Worm (Caenorhabditis elegans) whole organism, L4 larva: ENCODE results near the gene F53A9.6.

ENCODE experiments used
- D1046.2 ChIP-seq: fragments of 200-800 bp; sonication (Bioruptor generic); IDR thresholded peaks from 2 replicates; pipeline ENCODE4 v1.3.6; 2022; ENCODE audit warnings: missing genetic modification characterization, missing compliant biosample characterization
- F26F4.8 ChIP-seq: fragments of 200-800 bp; sonication (Bioruptor generic); conservative IDR thresholded peaks from 2 replicates; pipeline ENCODE4 v1.3.6; 2022; ENCODE audit warnings: missing genetic modification characterization, missing compliant biosample characterization
- F37D6.2 ChIP-seq: sonication (generic microtip); optimal IDR thresholded peaks from 2 replicates; lab custom pipeline; 2016; ENCODE audit warnings: mild to moderate bottlenecking, missing genetic modification characterization, missing compliant biosample characterization
- F44E2.7 ChIP-seq: fragments of 200-800 bp; sonication (Bioruptor generic); IDR thresholded peaks from 2 replicates; pipeline ENCODE4 v2.1.2; 2022; ENCODE audit warnings: missing genetic modification characterization, missing compliant biosample characterization
- T20F7.1 ChIP-seq: fragments of 200-800 bp; sonication (Bioruptor generic); optimal IDR thresholded peaks from 2 replicates; lab custom pipeline; 2018; ENCODE audit warnings: mild to moderate bottlenecking, missing genetic modification characterization, missing compliant biosample characterization
- Y105C5A.15 ChIP-seq: fragments of 200-800 bp; sonication (Bioruptor generic); IDR thresholded peaks from 2 replicates; pipeline ENCODE4 v1.3.6; 2022; ENCODE audit warnings: missing genetic modification characterization, missing compliant biosample characterization
- Y48G9A.11 ChIP-seq: fragments of 200-800 bp; sonication (Bioruptor generic); IDR thresholded peaks from 2 replicates; pipeline ENCODE4 v1.3.6; 2022; ENCODE audit warnings: missing genetic modification reagents, missing genetic modification characterization, missing compliant biosample characterization
- Y75B8A.6 ChIP-seq: fragments of 200-800 bp; sonication (Bioruptor generic); IDR thresholded peaks from 2 replicates; pipeline ENCODE4 v1.3.6; 2022; ENCODE audit warnings: missing genetic modification reagents, missing genetic modification characterization, missing compliant biosample characterization
- ZK546.5 ChIP-seq, 2 experiments: sonication (generic microtip); optimal IDR thresholded peaks; 2 replicates each; lab custom pipeline; 2017; ENCODE audit warnings: missing biosample characterization in 2 of 2, missing genetic modification characterization in 2 of 2
- aha-1 ChIP-seq: fragments of 150-350 bp; peaks from one replicate; lab custom pipeline; 2014; ENCODE audit warnings: missing biosample characterization, missing genetic modification characterization
- aly-2 ChIP-seq: sonication (generic microtip); optimal IDR thresholded peaks from 2 replicates; lab custom pipeline; 2018; ENCODE audit warnings: missing biosample characterization, missing genetic modification characterization
- ceh-20 ChIP-seq: fragments of 200-800 bp; sonication (Bioruptor generic); IDR thresholded peaks from 2 replicates; pipeline ENCODE4 v1.3.6; 2022; ENCODE audit warnings: missing genetic modification reagents, missing genetic modification characterization, missing compliant biosample characterization
- ceh-32 ChIP-seq: sonication (generic microtip); optimal IDR thresholded peaks from 2 replicates; lab custom pipeline; 2016; ENCODE audit warnings: mild to moderate bottlenecking, missing genetic modification characterization, missing compliant biosample characterization; ENCODE audit not compliant: poor library complexity
- ceh-82 ChIP-seq: sonication (generic microtip); optimal IDR thresholded peaks from 2 replicates; lab custom pipeline; 2017; ENCODE audit warnings: missing biosample characterization, missing genetic modification characterization
- ces-1 ChIP-seq: fragments of 150-350 bp; sonication (generic microtip); optimal IDR thresholded peaks from 4 replicates; lab custom pipeline; 2014; ENCODE audit warnings: missing biosample characterization, missing genetic modification reagents, missing genetic modification characterization
- daf-12 ChIP-seq: fragments of 150-350 bp; optimal IDR thresholded peaks from 2 replicates; lab custom pipeline; 2014; ENCODE audit warnings: missing biosample characterization, missing genetic modification reagents, missing genetic modification characterization
- daf-16 ChIP-seq, 3 experiments: sonication (generic microtip); optimal IDR thresholded peaks; 2 replicates each; lab custom pipeline; 2016 to 2017; ENCODE audit warnings: missing genetic modification characterization in 3 of 3, missing genetic modification reagents in 3 of 3, mild to moderate bottlenecking in 2 of 3, missing compliant biosample characterization in 2 of 3, missing biosample characterization in 1 of 3, moderate library complexity in 1 of 3
- dve-1 ChIP-seq: sonication (generic microtip); optimal IDR thresholded peaks from 2 replicates; lab custom pipeline; 2017; ENCODE audit warnings: antibody characterized with exemption, mild to moderate bottlenecking, missing genetic modification characterization, missing compliant biosample characterization; ENCODE audit not compliant: insufficient read depth
- fos-1 ChIP-seq: fragments of 150-350 bp; optimal IDR thresholded peaks from 2 replicates; lab custom pipeline; 2014; ENCODE audit warnings: missing biosample characterization, missing genetic modification characterization
- gei-8 ChIP-seq: fragments of 200-800 bp; sonication (Bioruptor generic); optimal IDR thresholded peaks from 2 replicates; lab custom pipeline; 2018; ENCODE audit warnings: mild to moderate bottlenecking, missing genetic modification characterization, missing compliant biosample characterization
- hif-1 ChIP-seq, 2 experiments: sonication (generic microtip); optimal IDR thresholded peaks; 2 replicates each; lab custom pipeline; 2016 to 2017; ENCODE audit warnings: missing compliant biosample characterization in 2 of 2, missing genetic modification characterization in 2 of 2, missing genetic modification reagents in 2 of 2, missing genotype in 2 of 2, mild to moderate bottlenecking in 1 of 2
- hlh-11 ChIP-seq: fragments of 200-800 bp; sonication (Bioruptor generic); optimal IDR thresholded peaks from 2 replicates; lab custom pipeline; 2018; ENCODE audit warnings: mild to moderate bottlenecking, missing genetic modification characterization, missing compliant biosample characterization
- jun-1 ChIP-seq: fragments of 150-350 bp; optimal IDR thresholded peaks from 2 replicates; lab custom pipeline; 2014; ENCODE audit warnings: missing biosample characterization, missing genetic modification reagents, missing genetic modification characterization
- lim-7 ChIP-seq: fragments of 200-800 bp; sonication (Bioruptor generic); IDR thresholded peaks from 2 replicates; pipeline ENCODE4 v1.3.6; 2022; ENCODE audit warnings: missing genetic modification characterization, missing compliant biosample characterization
- lin-13 ChIP-seq: fragments of 150-350 bp; optimal IDR thresholded peaks from 2 replicates; lab custom pipeline; 2014; ENCODE audit warnings: missing biosample characterization, missing genetic modification reagents, missing genetic modification characterization
- lin-29 ChIP-seq: fragments of 200-800 bp; sonication (Bioruptor generic); IDR thresholded peaks from 2 replicates; pipeline ENCODE4 v1.3.6; 2022; ENCODE audit warnings: missing genetic modification reagents, missing genetic modification characterization, missing compliant biosample characterization
- lin-39 ChIP-seq: fragments of 150-350 bp; optimal IDR thresholded peaks from 2 replicates; lab custom pipeline; 2014; ENCODE audit warnings: missing biosample characterization, missing genetic modification reagents, missing genetic modification characterization
- lsy-2 ChIP-seq, 2 experiments: fragments of 150-350 bp in 1 of 2; sonication (generic microtip) in 1 of 2; optimal IDR thresholded peaks; 2 replicates each; lab custom pipeline; 2014 to 2017; ENCODE audit warnings: missing biosample characterization in 2 of 2, missing genetic modification characterization in 2 of 2
- madf-5 ChIP-seq, 2 experiments: fragments of 200-800 bp; sonication (Bioruptor generic); IDR thresholded peaks; 2 replicates each; pipeline ENCODE4 v1.3.6; 2022; ENCODE audit warnings: missing compliant biosample characterization in 2 of 2, missing genetic modification characterization in 2 of 2
- mdl-1 ChIP-seq, 2 experiments: fragments of 150-350 bp in 1 of 2; sonication (generic microtip) in 1 of 2; optimal IDR thresholded peaks; 2 replicates each; lab custom pipeline; 2014 to 2017; ENCODE audit warnings: missing biosample characterization in 2 of 2, missing genetic modification characterization in 2 of 2
- mep-1 ChIP-seq: fragments of 150-350 bp; sonication (generic microtip); optimal IDR thresholded peaks from 3 replicates; lab custom pipeline; 2014; ENCODE audit warnings: missing biosample characterization, missing genetic modification characterization
- mes-2 ChIP-seq: sonication (generic microtip); optimal IDR thresholded peaks from 2 replicates; lab custom pipeline; 2016; ENCODE audit warnings: missing genotype, mild to moderate bottlenecking, missing genetic modification characterization, missing compliant biosample characterization; ENCODE audit not compliant: poor library complexity, severe bottlenecking
- nhr-10 ChIP-seq: fragments of 150-350 bp; optimal IDR thresholded peaks from 2 replicates; lab custom pipeline; 2014; ENCODE audit warnings: missing biosample characterization, missing genetic modification characterization
- nhr-102 ChIP-seq: sonication (generic microtip); optimal IDR thresholded peaks from 2 replicates; lab custom pipeline; 2016; ENCODE audit warnings: mild to moderate bottlenecking, missing genetic modification characterization, moderate library complexity, missing compliant biosample characterization
- nhr-11 ChIP-seq: fragments of 150-350 bp; optimal IDR thresholded peaks from 2 replicates; lab custom pipeline; 2014; ENCODE audit warnings: missing biosample characterization, missing genetic modification characterization
- nhr-41 ChIP-seq: fragments of 200-800 bp; sonication (Bioruptor generic); IDR thresholded peaks from 2 replicates; pipeline ENCODE4 v1.3.6; 2022; ENCODE audit warnings: missing genetic modification reagents, missing genetic modification characterization, missing compliant biosample characterization
- nhr-42 ChIP-seq: fragments of 200-800 bp; sonication (Bioruptor generic); IDR thresholded peaks from 2 replicates; pipeline ENCODE4 v1.3.6; 2022; ENCODE audit warnings: missing genetic modification characterization, missing compliant biosample characterization
- nhr-6 ChIP-seq: fragments of 150-350 bp; optimal IDR thresholded peaks from 2 replicates; lab custom pipeline; 2014; ENCODE audit warnings: missing biosample characterization, missing genetic modification characterization
- nhr-77 ChIP-seq: fragments of 150-350 bp; optimal IDR thresholded peaks from 2 replicates; lab custom pipeline; 2014; ENCODE audit warnings: missing biosample characterization, missing genetic modification characterization
- pha-4 ChIP-seq, 2 experiments: fragments of 150-350 bp in 1 of 2; fragments of 200-800 bp in 1 of 2; sonication (Bioruptor generic) in 1 of 2; IDR thresholded peaks in 1 of 2; optimal IDR thresholded peaks in 1 of 2; 2 replicates each; pipeline versions ENCODE4 v1.3.6 to Lab custom; 2014 to 2022; ENCODE audit warnings: missing genetic modification characterization in 2 of 2, missing genetic modification reagents in 2 of 2, missing biosample characterization in 1 of 2, missing compliant biosample characterization in 1 of 2
- pqm-1 ChIP-seq: sonication (generic microtip); optimal IDR thresholded peaks from 2 replicates; lab custom pipeline; 2017; ENCODE audit warnings: missing biosample characterization, missing genetic modification characterization
- snpc-1.2 ChIP-seq: fragments of 200-800 bp; sonication (Bioruptor generic); IDR thresholded peaks from 2 replicates; pipeline ENCODE4 v1.3.6; 2022; ENCODE audit warnings: missing genetic modification reagents, missing genetic modification characterization, missing compliant biosample characterization
- unc-39 ChIP-seq: sonication (generic microtip); optimal IDR thresholded peaks from 2 replicates; lab custom pipeline; 2017; ENCODE audit warnings: missing biosample characterization, missing genetic modification characterization
- vab-7 ChIP-seq: fragments of 200-800 bp; sonication (Bioruptor generic); IDR thresholded peaks from 2 replicates; pipeline ENCODE4 v1.3.6; 2022; ENCODE audit warnings: missing genetic modification reagents, missing genetic modification characterization, missing compliant biosample characterization
- zag-1 ChIP-seq: fragments of 150-350 bp; optimal IDR thresholded peaks from 2 replicates; lab custom pipeline; 2014; ENCODE audit warnings: missing biosample characterization, missing genetic modification characterization

The F53A9.6 gene

DNA sequence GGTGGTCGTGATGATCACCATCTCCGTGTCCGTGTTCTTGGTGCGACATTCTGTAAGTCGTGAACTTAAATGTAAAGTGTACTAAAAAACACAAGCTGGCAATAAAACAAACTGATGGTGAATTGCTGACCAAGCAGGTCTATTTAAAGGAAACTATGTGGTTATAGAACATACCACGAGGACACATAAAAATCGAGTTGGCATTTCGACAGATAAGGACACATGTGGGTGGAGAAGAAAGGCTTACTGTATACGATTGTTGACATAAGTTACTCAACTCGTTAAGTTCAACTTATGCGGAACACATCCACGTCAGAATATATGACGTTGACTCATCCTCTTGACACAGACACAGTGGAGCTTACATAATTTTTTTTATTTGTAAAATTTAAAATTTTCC lies 5.3 kb upstream of the F53A9.6 start, which contains the start of gene F53A9.8 (continued):
- TF ChIP-seq ceh-20 (GFP tag; lab: Robert Waterston, UW) (no peak), F26F4.8 (GFP tag; lab: Robert Waterston, UW) (no peak), ceh-32 (tag; lab: Kevin White, UChicago) (no peak), mep-1 (tag; lab: Kevin White, UChicago) (no peak), nhr-11 (tag; lab: Kevin White, UChicago) (no peak), hlh-11 (tag; lab: Kevin White, UChicago) (peak; percentile 48), nhr-77 (no peak), F44E2.7 (GFP tag; lab: Robert Waterston, UW) (no peak), dve-1 (peak; percentile 83), nhr-102 (no peak), zag-1 (tag; lab: Kevin White, UChicago) (no peak), pqm-1 (tag; lab: Kevin White, UChicago) (peak; percentile 42), aha-1 (no peak), ZK546.5 (tag; optimal IDR thresholded peaks at IDR 0.05; lab: Kevin White, UChicago) (no peak), aly-2 (tag; lab: Kevin White, UChicago) (no peak), lim-7 (no peak), Y105C5A.15 (GFP tag; lab: Robert Waterston, UW) (0 out of 2 replicates have a peak, but pooled peaks have one; percentile 20), mes-2 (tag; lab: Kevin White, UChicago) (no peak), daf-12 (tag; lab: Kevin White, UChicago) (no peak), nhr-42 (GFP tag; lab: Robert Waterston, UW) (no peak), lin-13 (GFP tag; lab: Kevin White, UChicago) (no peak), fos-1 (tag; lab: Kevin White, UChicago) (no peak), pha-4 (GFP tag; IDR thresholded peaks at IDR 0.05; lab: Robert Waterston, UW) (no peak), pha-4 (tag; optimal IDR thresholded peaks at IDR 0.05; lab: Kevin White, UChicago) (no peak), D1046.2 (no peak), hif-1 (tag; optimal IDR thresholded peaks at IDR 0.05; lab: Kevin White, UChicago) (no peak), lsy-2 (tag; optimal IDR thresholded peaks at IDR 0.05; lab: Kevin White, UChicago) (peak in 1 of 2 experiments; percentile 15), nhr-6 (no peak), vab-7 (GFP tag; lab: Robert Waterston, UW) (no peak), daf-16 (GFP tag; optimal IDR thresholded peaks at IDR 0.05; lab: Kevin White, UChicago) (no peak), daf-16 (tag; optimal IDR thresholded peaks at IDR 0.05; lab: Kevin White, UChicago) (peak; percentile 75), ces-1 (GFP tag; lab: Kevin White, UChicago) (no peak), nhr-41 (GFP tag; lab: Robert Waterston, UW) (no peak), mdl-1 (tag; optimal IDR thresholded peaks at IDR 0.05; lab: Kevin White, UChicago) (peak in 1 of 2 experiments; percentile 43), jun-1 (tag; lab: Kevin White, UChicago) (no peak), unc-39 (tag; lab: Kevin White, UChicago) (no peak), snpc-1.2 (GFP tag; lab: Robert Waterston, UW) (no peak), nhr-10 (tag; lab: Kevin White, UChicago) (no peak), F37D6.2 (tag; lab: Kevin White, UChicago) (no peak), Y48G9A.11 (GFP tag; lab: Robert Waterston, UW) (no peak), lin-39 (tag; lab: Kevin White, UChicago) (no peak), Y75B8A.6 (no peak), lin-29 (GFP tag; lab: Robert Waterston, UW) (no peak), gei-8 (GFP tag; lab: Kevin White, UChicago) (no peak), madf-5 (GFP tag; IDR thresholded peaks at IDR 0.05; lab: Robert Waterston, UW) (no peak), ceh-82 (tag; lab: Kevin White, UChicago) (no peak), T20F7.1 (no peak)
